Comparison of ENCODE assay signal across 4 fruit fly cellular contexts in genomic region chr2L:117750-118149, dm6.
A peak's percentile ranks its signal among the peaks of the same experiment; 100 is the strongest.
TF ChIP-seq lines count a peak whose summit lies in the region.

No protein-coding gene starts in this region.

- TF ChIP-seq CTCF in whole organism, embryonic (GFP tag; optimal IDR thresholded peaks at IDR 0.05; lab: Kevin White, UChicago): peak; percentile 16

TF ChIP-seq in whole organism, adult, 20 proteins besides CTCF, POLR2A, EP300 and RAD21:
- peak; percentile 2 for TF ChIP-seq kay (GFP tag; lab: Kevin White, UChicago; ENCODE audit: borderline replicate concordance)
- peak; percentile 1 for TF ChIP-seq ovo (GFP tag; optimal IDR thresholded peaks at IDR 0.05; lab: Kevin White, UChicago)
- TF ChIP-seq bab1 (GFP tag; optimal IDR thresholded peaks at IDR 0.05; lab: Kevin White, UChicago): no peak

TF ChIP-seq in whole organism, embryonic, 481 proteins besides CTCF, POLR2A, EP300 and RAD21 (continues in another document):
- TF ChIP-seq pum (GFP tag; optimal IDR thresholded peaks at IDR 0.05; lab: Kevin White, UChicago): no peak
- TF ChIP-seq CG8388 (GFP tag; optimal IDR thresholded peaks at IDR 0.05; lab: Kevin White, UChicago): no peak
- TF ChIP-seq Dfd (GFP tag; optimal IDR thresholded peaks at IDR 0.05; lab: Kevin White, UChicago): no peak
- no peak for TF ChIP-seq CG7928 (GFP tag; optimal IDR thresholded peaks at IDR 0.05; lab: Kevin White, UChicago)
- no peak for TF ChIP-seq ac (GFP tag; optimal IDR thresholded peaks at IDR 0.05; lab: Kevin White, UChicago)
- peak; percentile 72; the same call in 2 of the 3 replicates for TF ChIP-seq ci (GFP tag; IDR thresholded peaks at IDR 0.05; lab: Robert Waterston, UW)
- no peak for TF ChIP-seq gsb-n (tag; optimal IDR thresholded peaks at IDR 0.05; lab: Kevin White, UChicago)
- peak; percentile 20 for TF ChIP-seq CG15269 (tag; optimal IDR thresholded peaks at IDR 0.05; lab: Kevin White, UChicago)
- TF ChIP-seq zfh1 (GFP tag; IDR thresholded peaks at IDR 0.05; lab: Robert Waterston, UW): 0 out of 3 replicates have a peak, but pooled peaks have one; percentile 23
- no peak for TF ChIP-seq CG16863 (GFP tag; optimal IDR thresholded peaks at IDR 0.05; lab: Kevin White, UChicago)
- no peak for TF ChIP-seq sens-2 (GFP tag; IDR thresholded peaks at IDR 0.05; lab: Robert Waterston, UW)
- no peak for TF ChIP-seq Bteb2 (GFP tag; optimal IDR thresholded peaks at IDR 0.05; lab: Kevin White, UChicago)
- 0 out of 2 replicates have a peak, but pooled peaks have one; percentile 36 for TF ChIP-seq Atf6 (GFP tag; IDR thresholded peaks at IDR 0.05; lab: Robert Waterston, UW)
- no peak for TF ChIP-seq nerfin-2 (GFP tag; IDR thresholded peaks at IDR 0.05; lab: Robert Waterston, UW; ENCODE audit: partially characterized antibody)
- no peak for TF ChIP-seq CG13287 (GFP tag; IDR thresholded peaks at IDR 0.05; lab: Robert Waterston, UW; ENCODE audit: partially characterized antibody)
- 0 out of 2 replicates have a peak, but pooled peaks have one; percentile 5 for TF ChIP-seq CG11247 (GFP tag; IDR thresholded peaks at IDR 0.05; lab: Robert Waterston, UW)
- peak; percentile 9 for TF ChIP-seq gem (tag; optimal IDR thresholded peaks at IDR 0.05; lab: Kevin White, UChicago)
- no peak for TF ChIP-seq lov (optimal IDR thresholded peaks at IDR 0.05; lab: Kevin White, UChicago)
- peak; percentile 61; the same call in 1 of the 3 replicates for TF ChIP-seq lov (GFP tag; IDR thresholded peaks at IDR 0.05; lab: Robert Waterston, UW)
- TF ChIP-seq mam (GFP tag; optimal IDR thresholded peaks at IDR 0.05; lab: Kevin White, UChicago): no peak
- no peak for TF ChIP-seq D19B (GFP tag; optimal IDR thresholded peaks at IDR 0.05; lab: Kevin White, UChicago)
- TF ChIP-seq Ptx1 (GFP tag; IDR thresholded peaks at IDR 0.05; lab: Robert Waterston, UW): no peak
- TF ChIP-seq CG4854 (GFP tag; optimal IDR thresholded peaks at IDR 0.05; lab: Kevin White, UChicago): no peak
- peak; percentile 18 for TF ChIP-seq btn (GFP tag; optimal IDR thresholded peaks at IDR 0.05; lab: Kevin White, UChicago)
- no peak for TF ChIP-seq CG15073 (GFP tag; optimal IDR thresholded peaks at IDR 0.05; lab: Kevin White, UChicago)
- TF ChIP-seq chif (GFP tag; optimal IDR thresholded peaks at IDR 0.05; lab: Kevin White, UChicago): peak in 1 of 2 experiments; percentile 3
- no peak for TF ChIP-seq CG3838 (GFP tag; optimal IDR thresholded peaks at IDR 0.05; lab: Kevin White, UChicago)
- TF ChIP-seq shn (GFP tag; optimal IDR thresholded peaks at IDR 0.05; lab: Kevin White, UChicago): no peak
- peak; percentile 85 for TF ChIP-seq Med (GFP tag; lab: Kevin White, UChicago)

TF ChIP-seq in whole organism, prepupa, 60 proteins besides CTCF, POLR2A, EP300 and RAD21:
- TF ChIP-seq CG3032 (tag; optimal IDR thresholded peaks at IDR 0.05; lab: Kevin White, UChicago) (no peak), CG6808 (GFP tag; optimal IDR thresholded peaks at IDR 0.05; lab: Kevin White, UChicago) (no peak), fkh (GFP tag; optimal IDR thresholded peaks at IDR 0.05; lab: Kevin White, UChicago) (peak; percentile 60)

TF ChIP-seq in whole organism, wandering third instar larva, 38 proteins besides CTCF, POLR2A, EP300 and RAD21:
- TF ChIP-seq Dif (GFP tag; optimal IDR thresholded peaks at IDR 0.05; lab: Kevin White, UChicago; ENCODE audit: partially characterized antibody): no peak
- TF ChIP-seq rgr (GFP tag; optimal IDR thresholded peaks at IDR 0.05; lab: Kevin White, UChicago): no peak
- peak; percentile 1 for TF ChIP-seq sv (GFP tag; optimal IDR thresholded peaks at IDR 0.05; lab: Kevin White, UChicago)
- no peak for TF ChIP-seq CG9705 (GFP tag; optimal IDR thresholded peaks at IDR 0.05; lab: Kevin White, UChicago)
- no peak for TF ChIP-seq tai (GFP tag; optimal IDR thresholded peaks at IDR 0.05; lab: Kevin White, UChicago)
- TF ChIP-seq dmrt93B (GFP tag; optimal IDR thresholded peaks at IDR 0.05; lab: Kevin White, UChicago): no peak
- no peak for TF ChIP-seq Abd-B (GFP tag; optimal IDR thresholded peaks at IDR 0.05; lab: Kevin White, UChicago)
